Worm (Caenorhabditis elegans): ENCODE results near the gene F54C4.4.

ce11 chrIII:65626-65937 is 21.6 kb downstream of the F54C4.4 start:
- TF ChIP-seq tra-4 (tag; optimal IDR thresholded peaks at IDR 0.05): no peak
- TF ChIP-seq ama-1 (optimal IDR thresholded peaks at IDR 0.05): no peak
- TF ChIP-seq hmg-4 (GFP tag; optimal IDR thresholded peaks at IDR 0.05): no peak
